Worm (Caenorhabditis elegans) whole organism, L4 larva: ENCODE data around the gene tnc-2.

Experiments
- F26F4.8 ChIP-seq: fragments of 200-800 bp; sonication (Bioruptor generic); conservative IDR thresholded peaks from 2 replicates; pipeline ENCODE4 v1.3.6; 2022; ENCODE audit warnings: missing genetic modification characterization, missing compliant biosample characterization
- Y5F2A.4 ChIP-seq: fragments of 200-800 bp; sonication (Bioruptor generic); optimal IDR thresholded peaks from 2 replicates; lab custom pipeline; 2018; ENCODE audit warnings: mild to moderate bottlenecking, missing genetic modification characterization, missing compliant biosample characterization
- ZK337.2 ChIP-seq: fragments of 200-800 bp; sonication (Bioruptor generic); IDR thresholded peaks from 2 replicates; pipeline ENCODE4 v1.3.6; 2022; ENCODE audit warnings: missing genetic modification reagents, missing genetic modification characterization, missing compliant biosample characterization
- ZK546.5 ChIP-seq, 2 experiments: sonication (generic microtip); optimal IDR thresholded peaks; 2 replicates each; lab custom pipeline; 2017; ENCODE audit warnings: missing biosample characterization in 2 of 2, missing genetic modification characterization in 2 of 2
- aha-1 ChIP-seq: fragments of 150-350 bp; peaks from one replicate; lab custom pipeline; 2014; ENCODE audit warnings: missing biosample characterization, missing genetic modification characterization
- aly-2 ChIP-seq: sonication (generic microtip); optimal IDR thresholded peaks from 2 replicates; lab custom pipeline; 2018; ENCODE audit warnings: missing biosample characterization, missing genetic modification characterization
- ama-1 ChIP-seq: fragments of 150-350 bp; optimal IDR thresholded peaks from 2 replicates; lab custom pipeline; 2014; ENCODE audit warnings: inconsistent platforms, mixed read lengths
- ceh-28 ChIP-seq: fragments of 150-350 bp; optimal IDR thresholded peaks from 2 replicates; lab custom pipeline; 2014; ENCODE audit warnings: missing biosample characterization, missing genetic modification reagents, missing genetic modification characterization
- ceh-44 ChIP-seq: fragments of 200-800 bp; sonication (Bioruptor generic); IDR thresholded peaks from 2 replicates; pipeline ENCODE4 v1.3.6; 2022; ENCODE audit warnings: missing genetic modification reagents, missing genetic modification characterization, missing compliant biosample characterization
- daf-16 ChIP-seq, 3 experiments: sonication (generic microtip); optimal IDR thresholded peaks; 2 replicates each; lab custom pipeline; 2016 to 2017; ENCODE audit warnings: missing genetic modification characterization in 3 of 3, missing genetic modification reagents in 3 of 3, mild to moderate bottlenecking in 2 of 3, missing compliant biosample characterization in 2 of 3, missing biosample characterization in 1 of 3, moderate library complexity in 1 of 3
- daf-19 ChIP-seq: fragments of 200-800 bp; sonication (Bioruptor generic); conservative IDR thresholded peaks from 2 replicates; pipeline ENCODE4 v1.3.6; 2022; ENCODE audit warnings: missing genetic modification characterization, missing compliant biosample characterization
- dmd-8 ChIP-seq: fragments of 200-800 bp; sonication (Bioruptor generic); IDR thresholded peaks from 2 replicates; pipeline ENCODE4 v1.3.6; 2022; ENCODE audit warnings: missing genetic modification characterization, missing compliant biosample characterization
- dpl-1 ChIP-seq: fragments of 150-350 bp; optimal IDR thresholded peaks from 2 replicates; lab custom pipeline; 2014; ENCODE audit warnings: missing biosample characterization, missing genetic modification reagents, missing genetic modification characterization
- duxl-1 ChIP-seq: sonication (generic microtip); optimal IDR thresholded peaks from 2 replicates; lab custom pipeline; 2016; ENCODE audit warnings: mild to moderate bottlenecking, missing genetic modification characterization, moderate library complexity, missing compliant biosample characterization; ENCODE audit not compliant: poor library complexity
- dve-1 ChIP-seq: sonication (generic microtip); optimal IDR thresholded peaks from 2 replicates; lab custom pipeline; 2017; ENCODE audit warnings: antibody characterized with exemption, mild to moderate bottlenecking, missing genetic modification characterization, missing compliant biosample characterization; ENCODE audit not compliant: insufficient read depth
- egl-27 ChIP-seq: sonication (generic microtip); optimal IDR thresholded peaks from 3 replicates; lab custom pipeline; 2017; ENCODE audit warnings: missing biosample characterization, missing genetic modification reagents, missing genetic modification characterization
- egl-43 ChIP-seq: fragments of 200-800 bp; sonication (Bioruptor generic); IDR thresholded peaks from 2 replicates; pipeline ENCODE4 v1.3.6; 2022; ENCODE audit warnings: missing genetic modification reagents, missing genetic modification characterization, missing compliant biosample characterization
- fkh-10 ChIP-seq: fragments of 150-350 bp; optimal IDR thresholded peaks from 2 replicates; lab custom pipeline; 2014; ENCODE audit warnings: missing biosample characterization, missing genetic modification reagents, missing genetic modification characterization
- gei-8 ChIP-seq: fragments of 200-800 bp; sonication (Bioruptor generic); optimal IDR thresholded peaks from 2 replicates; lab custom pipeline; 2018; ENCODE audit warnings: mild to moderate bottlenecking, missing genetic modification characterization, missing compliant biosample characterization
- hif-1 ChIP-seq, 2 experiments: sonication (generic microtip); optimal IDR thresholded peaks; 2 replicates each; lab custom pipeline; 2016 to 2017; ENCODE audit warnings: missing compliant biosample characterization in 2 of 2, missing genetic modification characterization in 2 of 2, missing genetic modification reagents in 2 of 2, missing genotype in 2 of 2, mild to moderate bottlenecking in 1 of 2
- hlh-11 ChIP-seq: fragments of 200-800 bp; sonication (Bioruptor generic); optimal IDR thresholded peaks from 2 replicates; lab custom pipeline; 2018; ENCODE audit warnings: mild to moderate bottlenecking, missing genetic modification characterization, missing compliant biosample characterization
- hlh-30 ChIP-seq: sonication (generic microtip); optimal IDR thresholded peaks from 2 replicates; lab custom pipeline; 2017; ENCODE audit warnings: antibody characterized with exemption, mild to moderate bottlenecking, missing genetic modification characterization, missing compliant biosample characterization; ENCODE audit not compliant: insufficient read depth
- lin-15B ChIP-seq: fragments of 150-350 bp; sonication (generic microtip); optimal IDR thresholded peaks from 3 replicates; lab custom pipeline; 2014; ENCODE audit warnings: missing biosample characterization, missing genetic modification characterization
- lin-29 ChIP-seq: fragments of 200-800 bp; sonication (Bioruptor generic); IDR thresholded peaks from 2 replicates; pipeline ENCODE4 v1.3.6; 2022; ENCODE audit warnings: missing genetic modification reagents, missing genetic modification characterization, missing compliant biosample characterization
- madf-9 ChIP-seq: fragments of 200-800 bp; sonication (Bioruptor generic); conservative IDR thresholded peaks from 2 replicates; pipeline ENCODE4 v1.3.6; 2022; ENCODE audit warnings: missing genetic modification reagents, missing genetic modification characterization, missing compliant biosample characterization
- mdl-1 ChIP-seq, 2 experiments: fragments of 150-350 bp in 1 of 2; sonication (generic microtip) in 1 of 2; optimal IDR thresholded peaks; 2 replicates each; lab custom pipeline; 2014 to 2017; ENCODE audit warnings: missing biosample characterization in 2 of 2, missing genetic modification characterization in 2 of 2
- mxl-2 ChIP-seq: fragments of 200-800 bp; sonication (Bioruptor generic); conservative IDR thresholded peaks from 2 replicates; pipeline ENCODE4 v1.3.6; 2022; ENCODE audit warnings: missing genetic modification reagents, missing genetic modification characterization, missing compliant biosample characterization
- mxl-3 ChIP-seq: fragments of 200-800 bp; sonication (Bioruptor generic); optimal IDR thresholded peaks from 2 replicates; lab custom pipeline; 2018; ENCODE audit warnings: mild to moderate bottlenecking, missing genetic modification characterization, missing compliant biosample characterization
- nhr-11 ChIP-seq: fragments of 150-350 bp; optimal IDR thresholded peaks from 2 replicates; lab custom pipeline; 2014; ENCODE audit warnings: missing biosample characterization, missing genetic modification characterization
- nhr-111 ChIP-seq: fragments of 200-800 bp; sonication (Bioruptor generic); optimal IDR thresholded peaks from 2 replicates; lab custom pipeline; 2018; ENCODE audit warnings: mild to moderate bottlenecking, missing genetic modification characterization, missing compliant biosample characterization
- nhr-25 ChIP-seq: sonication (generic microtip); optimal IDR thresholded peaks from 2 replicates; lab custom pipeline; 2017; ENCODE audit warnings: missing genetic modification characterization, mild to moderate bottlenecking, missing compliant biosample characterization, antibody characterized with exemption, moderate library complexity, borderline replicate concordance; ENCODE audit not compliant: insufficient read depth
- nhr-28 ChIP-seq: fragments of 150-350 bp; optimal IDR thresholded peaks from 2 replicates; lab custom pipeline; 2014; ENCODE audit warnings: missing biosample characterization, missing genetic modification characterization
- nhr-41 ChIP-seq: fragments of 200-800 bp; sonication (Bioruptor generic); IDR thresholded peaks from 2 replicates; pipeline ENCODE4 v1.3.6; 2022; ENCODE audit warnings: missing genetic modification reagents, missing genetic modification characterization, missing compliant biosample characterization
- nhr-42 ChIP-seq: fragments of 200-800 bp; sonication (Bioruptor generic); IDR thresholded peaks from 2 replicates; pipeline ENCODE4 v1.3.6; 2022; ENCODE audit warnings: missing genetic modification characterization, missing compliant biosample characterization
- nhr-76 ChIP-seq: fragments of 150-350 bp; optimal IDR thresholded peaks from 2 replicates; lab custom pipeline; 2014; ENCODE audit warnings: missing biosample characterization, missing genetic modification characterization
- nhr-77 ChIP-seq: fragments of 150-350 bp; optimal IDR thresholded peaks from 2 replicates; lab custom pipeline; 2014; ENCODE audit warnings: missing biosample characterization, missing genetic modification characterization
- tag-97 ChIP-seq: fragments of 200-800 bp; sonication (Bioruptor generic); IDR thresholded peaks from 2 replicates; pipeline ENCODE4 v1.3.6; 2022; ENCODE audit warnings: missing genetic modification characterization, missing compliant biosample characterization
- tra-1 ChIP-seq: fragments of 200-800 bp; sonication (Bioruptor generic); IDR thresholded peaks from 2 replicates; pipeline ENCODE4 v1.3.6; 2022; ENCODE audit warnings: missing genetic modification reagents, missing genetic modification characterization, missing compliant biosample characterization
- zag-1 ChIP-seq: fragments of 150-350 bp; optimal IDR thresholded peaks from 2 replicates; lab custom pipeline; 2014; ENCODE audit warnings: missing biosample characterization, missing genetic modification characterization
- zip-11 ChIP-seq: fragments of 200-800 bp; sonication (Bioruptor generic); IDR thresholded peaks from 2 replicates; pipeline ENCODE4 v1.3.6; 2022; ENCODE audit warnings: missing genetic modification characterization, missing compliant biosample characterization
- zip-2 ChIP-seq: fragments of 150-350 bp; optimal IDR thresholded peaks from 2 replicates; lab custom pipeline; 2014; ENCODE audit warnings: missing biosample characterization, missing genetic modification characterization
- ztf-7 ChIP-seq: fragments of 150-350 bp; optimal IDR thresholded peaks from 2 replicates; lab custom pipeline; 2014; ENCODE audit warnings: missing biosample characterization, missing genetic modification characterization

The tnc-2 gene

ce11 chrII:10516375-10516774 lies 49.7 kb downstream of the tnc-2 start:
- no peak for TF ChIP-seq hif-1 (tag; optimal IDR thresholded peaks at IDR 0.05; lab: Kevin White, UChicago)
- no peak for TF ChIP-seq nhr-25
- TF ChIP-seq nhr-111 (GFP tag; lab: Kevin White, UChicago): no peak
- peak; percentile 20 for TF ChIP-seq hlh-11 (tag; lab: Kevin White, UChicago)
- no peak for TF ChIP-seq Y5F2A.4 (GFP tag; lab: Kevin White, UChicago)
- TF ChIP-seq lin-29 (GFP tag; lab: Robert Waterston, UW): no peak
- no peak for TF ChIP-seq gei-8 (GFP tag; lab: Kevin White, UChicago)
- no peak for TF ChIP-seq ztf-7 (tag; lab: Kevin White, UChicago)
- TF ChIP-seq zag-1 (tag; lab: Kevin White, UChicago): no peak
- TF ChIP-seq nhr-42 (GFP tag; lab: Robert Waterston, UW): no peak
- peak in 1 of 2 experiments; percentile 28 for TF ChIP-seq mdl-1 (tag; optimal IDR thresholded peaks at IDR 0.05; lab: Kevin White, UChicago)
- TF ChIP-seq tag-97 (GFP tag; lab: Robert Waterston, UW): no peak
- no peak for TF ChIP-seq zip-11 (GFP tag; lab: Robert Waterston, UW)
- TF ChIP-seq egl-27: no peak
- no peak for TF ChIP-seq aly-2 (tag; lab: Kevin White, UChicago)
- no peak for TF ChIP-seq ceh-44
- TF ChIP-seq nhr-76: no peak
- TF ChIP-seq mxl-3: peak; percentile 27
- no peak for TF ChIP-seq daf-19 (GFP tag; lab: Robert Waterston, UW)
- TF ChIP-seq duxl-1: no peak
- no peak for TF ChIP-seq ZK337.2 (GFP tag; lab: Robert Waterston, UW)
- TF ChIP-seq fkh-10: no peak
- no peak for TF ChIP-seq egl-43 (GFP tag; lab: Robert Waterston, UW)
- TF ChIP-seq ama-1 (lab: Kevin White, UChicago): no peak
- TF ChIP-seq ceh-28 (tag; lab: Kevin White, UChicago): no peak
- TF ChIP-seq ZK546.5 (tag; optimal IDR thresholded peaks at IDR 0.05; lab: Kevin White, UChicago): no peak
- no peak for TF ChIP-seq nhr-41 (GFP tag; lab: Robert Waterston, UW)
- peak; percentile 31 for TF ChIP-seq hlh-30
- TF ChIP-seq lin-15B (tag; lab: Kevin White, UChicago): no peak
- TF ChIP-seq F26F4.8: no peak
- TF ChIP-seq madf-9: no peak
- peak; percentile 40 for TF ChIP-seq nhr-28 (tag; lab: Kevin White, UChicago)
- no peak for TF ChIP-seq zip-2 (tag; lab: Kevin White, UChicago)
- TF ChIP-seq dmd-8 (GFP tag; lab: Robert Waterston, UW): no peak
- TF ChIP-seq aha-1 (tag; lab: Kevin White, UChicago): no peak
- peak; percentile 38; the same call in 1 of the 2 replicates for TF ChIP-seq tra-1 (GFP tag; lab: Robert Waterston, UW)
- TF ChIP-seq nhr-11 (tag; lab: Kevin White, UChicago): peak; percentile 4
- TF ChIP-seq daf-16 (GFP tag; optimal IDR thresholded peaks at IDR 0.05; lab: Kevin White, UChicago): no peak
- no peak for TF ChIP-seq daf-16 (tag; optimal IDR thresholded peaks at IDR 0.05; lab: Kevin White, UChicago)
- peak; percentile 6 for TF ChIP-seq dve-1 (tag; lab: Kevin White, UChicago)
- no peak for TF ChIP-seq dpl-1 (GFP tag; lab: Kevin White, UChicago)
- no peak for TF ChIP-seq nhr-77 (tag; lab: Kevin White, UChicago)
- TF ChIP-seq mxl-2 (GFP tag; lab: Robert Waterston, UW): no peak
